Fruit fly (Drosophila melanogaster) whole organism, embryonic: ENCODE results near the gene CG14818.

Experiments
- BEAF-32 ChIP-seq: fragments of 200-800 bp; sonication (Bioruptor generic); optimal IDR thresholded peaks from 3 replicates; lab custom pipeline; 2017; ENCODE audit warnings: missing biosample characterization, missing genetic modification characterization, mild to moderate bottlenecking, moderate library complexity, missing genetic modification reagents
- CG10321 ChIP-seq: fragments of 200-800 bp; sonication (Bioruptor generic); IDR thresholded peaks from 2 replicates; pipeline ENCODE4 v1.3.6; 2022; ENCODE audit warnings: missing biosample characterization, missing genetic modification characterization
- CG11456 ChIP-seq: fragments of 200-800 bp; sonication (Bioruptor generic); IDR thresholded peaks from 3 replicates; pipeline ENCODE4 v1.3.6; 2022; ENCODE audit warnings: missing biosample characterization, missing genetic modification characterization
- CG11504 ChIP-seq: fragments of 200-800 bp; sonication (Bioruptor generic); optimal IDR thresholded peaks from 3 replicates; lab custom pipeline; 2019; ENCODE audit warnings: missing biosample characterization, mild to moderate bottlenecking, missing genetic modification characterization, moderate library complexity
- CG12769 ChIP-seq: fragments of 200-800 bp; sonication (Bioruptor generic); optimal IDR thresholded peaks from 2 replicates; lab custom pipeline; 2019; ENCODE audit warnings: missing biosample characterization, mild to moderate bottlenecking, missing genetic modification characterization, moderate library complexity
- CG16863 ChIP-seq: fragments of 200-800 bp; sonication (Bioruptor generic); optimal IDR thresholded peaks from 3 replicates; lab custom pipeline; 2016; ENCODE audit warnings: missing biosample characterization, missing genetic modification characterization
- CG2875 ChIP-seq: fragments of 200-800 bp; sonication (Bioruptor generic); optimal IDR thresholded peaks from 2 replicates; lab custom pipeline; 2017; ENCODE audit warnings: missing biosample characterization, mild to moderate bottlenecking, missing genetic modification characterization, missing genetic modification reagents
- CG31441 ChIP-seq: fragments of 200-800 bp; sonication (Bioruptor generic); IDR thresholded peaks from 2 replicates; pipeline ENCODE4 v1.3.6; 2022; ENCODE audit warnings: missing biosample characterization, missing genetic modification characterization
- CG33213 ChIP-seq: fragments of 200-800 bp; sonication (Bioruptor generic); optimal IDR thresholded peaks from 3 replicates; lab custom pipeline; 2016; ENCODE audit warnings: missing biosample characterization, missing genetic modification characterization
- CG3726 ChIP-seq: fragments of 200-800 bp; sonication (Bioruptor generic); IDR thresholded peaks from 3 replicates; pipeline ENCODE4, ENCODE4 v1.3.6; 2022; ENCODE audit warnings: missing biosample characterization, missing genetic modification characterization
- CG43689 ChIP-seq: fragments of 200-800 bp; sonication (Bioruptor generic); IDR thresholded peaks from 2 replicates; pipeline ENCODE4 v1.3.6; 2022; ENCODE audit warnings: missing biosample characterization, missing genetic modification characterization
- CG5245 ChIP-seq: fragments of 200-800 bp; sonication (Bioruptor generic); optimal IDR thresholded peaks from 3 replicates; lab custom pipeline; 2016; ENCODE audit warnings: missing biosample characterization, missing genetic modification characterization
- CG6272 ChIP-seq: fragments of 200-800 bp; sonication (Bioruptor generic); IDR thresholded peaks from 2 replicates; pipeline ENCODE4 v1.3.6; 2022; ENCODE audit warnings: missing biosample characterization, missing genetic modification characterization
- CG6689 ChIP-seq: fragments of 200-800 bp; sonication (Bioruptor generic); IDR thresholded peaks from 2 replicates; pipeline ENCODE4 v1.3.6; 2022; ENCODE audit warnings: missing biosample characterization, missing genetic modification characterization
- CG6791 ChIP-seq: fragments of 200-800 bp; sonication (Bioruptor generic); IDR thresholded peaks from 3 replicates; pipeline ENCODE4 v1.3.6; 2022; ENCODE audit warnings: missing biosample characterization, missing genetic modification characterization; ENCODE audit not compliant: partially characterized antibody
- CG6854 ChIP-seq: fragments of 200-800 bp; sonication (Bioruptor generic); optimal IDR thresholded peaks from 3 replicates; lab custom pipeline; 2017; ENCODE audit warnings: missing biosample characterization, mild to moderate bottlenecking, missing genetic modification characterization
- CG8924 ChIP-seq: fragments of 200-800 bp; optimal IDR thresholded peaks from 3 replicates; lab custom pipeline; 2019; ENCODE audit warnings: missing biosample characterization, mild to moderate bottlenecking, missing genetic modification characterization, moderate library complexity
- CG9876 ChIP-seq: fragments of 200-800 bp; sonication (Bioruptor generic); optimal IDR thresholded peaks from 2 replicates; lab custom pipeline; 2016; ENCODE audit warnings: missing biosample characterization, missing genetic modification characterization
- CHES-1-like ChIP-seq: fragments of 200-800 bp; sonication (Bioruptor generic); optimal IDR thresholded peaks from 2 replicates; lab custom pipeline; 2016; ENCODE audit warnings: missing biosample characterization, missing genetic modification characterization
- Camta ChIP-seq: fragments of 200-800 bp; sonication (Bioruptor generic); optimal IDR thresholded peaks from 2 replicates; lab custom pipeline; 2016; ENCODE audit warnings: missing biosample characterization, missing genetic modification characterization
- Dip2 ChIP-seq: fragments of 200-800 bp; sonication (Bioruptor generic); IDR thresholded peaks from 2 replicates; pipeline ENCODE4 v1.3.6; 2022; ENCODE audit warnings: missing biosample characterization, missing genetic modification characterization
- Doc2 ChIP-seq: fragments of 200-800 bp; sonication (Bioruptor generic); IDR thresholded peaks from 2 replicates; pipeline ENCODE4 v1.3.6; 2022; ENCODE audit warnings: missing biosample characterization, missing genetic modification characterization
- Doc3 ChIP-seq: fragments of 200-800 bp; sonication (Bioruptor generic); IDR thresholded peaks from 3 replicates; pipeline ENCODE4 v1.3.6; 2022; ENCODE audit warnings: missing biosample characterization, missing genetic modification characterization; ENCODE audit not compliant: partially characterized antibody
- Dref ChIP-seq: fragments of 200-800 bp; sonication (Bioruptor generic); IDR thresholded peaks from 2 replicates; pipeline ENCODE4 v1.3.6; 2022; ENCODE audit warnings: missing biosample characterization, missing genetic modification characterization
- Fer3 ChIP-seq: fragments of 200-800 bp; sonication (Bioruptor generic); optimal IDR thresholded peaks from 2 replicates; lab custom pipeline; 2018; ENCODE audit warnings: missing biosample characterization, mild to moderate bottlenecking, missing genetic modification characterization, moderate library complexity
- Gug ChIP-seq: fragments of 200-800 bp; sonication (Bioruptor generic); IDR thresholded peaks from 4 replicates; pipeline ENCODE4 v1.3.6; 2022; ENCODE audit warnings: missing biosample characterization, missing genetic modification characterization
- HHEX ChIP-seq: fragments of 200-800 bp; sonication (Bioruptor generic); optimal IDR thresholded peaks from 3 replicates; lab custom pipeline; 2017; ENCODE audit warnings: missing biosample characterization, mild to moderate bottlenecking, missing genetic modification characterization, missing genetic modification reagents
- Med ChIP-seq: fragments of 200-800 bp; sonication (Bioruptor generic); peaks from one replicate; lab custom pipeline; 2016; ENCODE audit warnings: missing biosample characterization, missing genetic modification characterization, mild to moderate bottlenecking, inconsistent platforms, moderate library complexity
- Rfx ChIP-seq: fragments of 200-800 bp; sonication (Bioruptor generic); IDR thresholded peaks from 2 replicates; pipeline ENCODE4 v1.3.6; 2022; ENCODE audit warnings: missing biosample characterization, missing genetic modification characterization
- Rx ChIP-seq: fragments of 200-800 bp; sonication (Bioruptor generic); IDR thresholded peaks from 2 replicates; pipeline ENCODE4 v1.3.6; 2022; ENCODE audit warnings: missing biosample characterization, missing genetic modification characterization
- Stat92E ChIP-seq, 3 experiments: fragments of >200 bp in 2 of 3; fragments of 200-800 bp in 1 of 3; sonication (Bioruptor generic) in 1 of 3; optimal IDR thresholded peaks; 2 replicates each; lab custom pipeline; 2017 to 2019; ENCODE audit warnings: missing biosample characterization in 3 of 3, missing genetic modification characterization in 3 of 3, mild to moderate bottlenecking in 1 of 3, moderate library complexity in 1 of 3
- YL-1 ChIP-seq: fragments of 200-800 bp; sonication (Bioruptor generic); optimal IDR thresholded peaks from 3 replicates; lab custom pipeline; 2017; ENCODE audit warnings: missing biosample characterization, mild to moderate bottlenecking, missing genetic modification characterization
- ab ChIP-seq: fragments of 200-800 bp; sonication (Bioruptor generic); optimal IDR thresholded peaks from 2 replicates; lab custom pipeline; 2016; ENCODE audit warnings: missing biosample characterization, missing genetic modification characterization
- amos ChIP-seq: fragments of 200-800 bp; sonication (Bioruptor generic); IDR thresholded peaks from 2 replicates; pipeline ENCODE4 v1.3.6; 2022; ENCODE audit warnings: missing biosample characterization, missing genetic modification characterization; ENCODE audit not compliant: partially characterized antibody
- ash1 ChIP-seq: fragments of 200-800 bp; sonication (Bioruptor generic); optimal IDR thresholded peaks from 2 replicates; lab custom pipeline; 2018; ENCODE audit warnings: missing biosample characterization, mild to moderate bottlenecking, missing genetic modification characterization
- ato ChIP-seq: fragments of 200-800 bp; sonication (Bioruptor generic); IDR thresholded peaks from 2 replicates; pipeline ENCODE4 v1.3.6; 2022; ENCODE audit warnings: missing biosample characterization, missing genetic modification characterization; ENCODE audit not compliant: partially characterized antibody
- az2 ChIP-seq: fragments of 200-800 bp; sonication (Bioruptor generic); optimal IDR thresholded peaks from 3 replicates; lab custom pipeline; 2016; ENCODE audit warnings: missing biosample characterization, missing genetic modification characterization
- cato ChIP-seq: fragments of 200-800 bp; sonication (Bioruptor generic); optimal IDR thresholded peaks from 2 replicates; lab custom pipeline; 2016; ENCODE audit warnings: missing biosample characterization, missing genetic modification characterization, borderline replicate concordance
- dati ChIP-seq: fragments of 200-800 bp; sonication (Bioruptor generic); IDR thresholded peaks from 2 replicates; pipeline ENCODE4 v1.3.6; 2022; ENCODE audit warnings: missing biosample characterization, missing genetic modification characterization
- dysf ChIP-seq: fragments of 200-800 bp; sonication (Bioruptor generic); IDR thresholded peaks from 3 replicates; pipeline ENCODE4 v1.3.6; 2022; ENCODE audit warnings: missing biosample characterization, missing genetic modification characterization
- jing ChIP-seq: fragments of 200-800 bp; sonication (Bioruptor generic); optimal IDR thresholded peaks from 2 replicates; lab custom pipeline; 2018; ENCODE audit warnings: missing biosample characterization, mild to moderate bottlenecking, missing genetic modification characterization
- klu ChIP-seq: fragments of 200-800 bp; sonication (Bioruptor generic); IDR thresholded peaks from 2 replicates; pipeline ENCODE4 v1.3.6; 2022; ENCODE audit warnings: missing biosample characterization, missing genetic modification characterization
- luna ChIP-seq: fragments of 200-800 bp; sonication (Bioruptor generic); optimal IDR thresholded peaks from 2 replicates; lab custom pipeline; 2016; ENCODE audit warnings: missing biosample characterization, missing genetic modification characterization
- mirr ChIP-seq: fragments of 200-800 bp; sonication (Bioruptor generic); optimal IDR thresholded peaks from 3 replicates; lab custom pipeline; 2018; ENCODE audit warnings: missing biosample characterization, mild to moderate bottlenecking, missing genetic modification characterization
- otp ChIP-seq: fragments of 200-800 bp; sonication (Bioruptor generic); IDR thresholded peaks from 3 replicates; pipeline ENCODE4, ENCODE4 v1.3.6; 2022; ENCODE audit warnings: missing biosample characterization, missing genetic modification characterization
- sd ChIP-seq: fragments of 200-800 bp; sonication (Bioruptor generic); optimal IDR thresholded peaks from 3 replicates; lab custom pipeline; 2018; ENCODE audit warnings: missing biosample characterization, mild to moderate bottlenecking, missing genetic modification characterization, moderate library complexity
- tap ChIP-seq: fragments of 200-800 bp; optimal IDR thresholded peaks from 3 replicates; lab custom pipeline; 2019; ENCODE audit warnings: missing biosample characterization, mild to moderate bottlenecking, missing genetic modification characterization, moderate library complexity
- tna ChIP-seq: fragments of 200-800 bp; sonication (Bioruptor generic); IDR thresholded peaks from 2 replicates; pipeline ENCODE4 v1.3.6; 2022; ENCODE audit warnings: missing biosample characterization, missing genetic modification characterization; ENCODE audit not compliant: partially characterized antibody
- vnd ChIP-seq: fragments of 200-800 bp; sonication (Bioruptor generic); IDR thresholded peaks from 3 replicates; pipeline ENCODE4 v1.3.6; 2022; ENCODE audit warnings: missing biosample characterization, missing genetic modification characterization; ENCODE audit not compliant: partially characterized antibody
- vvl ChIP-seq: fragments of 200-800 bp; sonication (Bioruptor generic); IDR thresholded peaks from 2 replicates; pipeline ENCODE4 v1.3.6; 2022; ENCODE audit warnings: missing biosample characterization, missing genetic modification characterization
- zfh2 ChIP-seq: fragments of 200-800 bp; sonication (Bioruptor generic); optimal IDR thresholded peaks from 2 replicates; lab custom pipeline; 2016; ENCODE audit warnings: missing biosample characterization, missing genetic modification characterization

The CG14818 gene

DNA sequence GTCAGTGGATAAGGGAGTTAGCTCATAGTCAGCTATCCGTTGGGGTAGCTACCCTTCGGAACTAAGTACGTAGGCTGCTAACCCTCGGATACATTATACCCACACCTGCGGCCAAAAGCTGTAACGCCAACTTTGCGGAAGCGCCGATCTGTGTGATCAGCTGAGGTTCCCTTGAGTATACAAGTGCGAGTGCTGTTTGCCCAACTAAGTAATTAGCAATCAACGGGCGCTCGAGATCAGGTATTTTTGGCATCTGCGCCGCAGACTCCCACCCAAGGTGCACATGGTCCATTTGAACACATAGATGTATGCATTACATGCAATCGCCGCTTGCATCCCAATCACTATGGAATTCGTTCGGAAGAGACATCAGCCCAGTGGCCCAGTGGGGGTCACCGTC, 25.5 kb downstream of the CG14818 start (continued):
- TF ChIP-seq Doc2 (GFP tag; lab: Robert Waterston, UW) (no peak), tap (tag; lab: Kevin White, UChicago) (no peak), CG3726 (GFP tag; lab: Robert Waterston, UW) (no peak), Dref (GFP tag; lab: Robert Waterston, UW) (no peak), CG31441 (GFP tag; lab: Robert Waterston, UW) (no peak), CG8924 (tag; lab: Kevin White, UChicago) (peak; percentile 13), CG5245 (no peak), vvl (GFP tag; lab: Robert Waterston, UW) (peak; percentile 50; the same call in 1 of the 2 replicates), dysf (GFP tag; lab: Robert Waterston, UW) (peak; percentile 65; the same call in 1 of the 3 replicates), dati (no peak), CG2875 (GFP tag; lab: Kevin White, UChicago) (peak; percentile 52), CG11456 (GFP tag; lab: Robert Waterston, UW) (peak; percentile 81), CG9876 (peak; percentile 37), Dip2 (GFP tag; lab: Robert Waterston, UW) (no peak), CG6689 (GFP tag; lab: Robert Waterston, UW) (peak; percentile 23; the same call in 1 of the 2 replicates), jing (GFP tag; lab: Kevin White, UChicago) (no peak), Rfx (GFP tag; lab: Robert Waterston, UW) (peak; percentile 80), CG43689 (GFP tag; lab: Robert Waterston, UW) (peak; percentile 60; the same call in 1 of the 2 replicates), Fer3 (tag; lab: Kevin White, UChicago) (peak; percentile 78), Stat92E (GFP tag; optimal IDR thresholded peaks at IDR 0.05; lab: Kevin White, UChicago) (no peak), CG10321 (GFP tag; lab: Robert Waterston, UW) (no peak), zfh2 (GFP tag; lab: Kevin White, UChicago) (no peak), klu (GFP tag; lab: Robert Waterston, UW) (peak; percentile 32; the same call in 1 of the 2 replicates), mirr (GFP tag; lab: Kevin White, UChicago) (peak; percentile 86), CG6854 (GFP tag; lab: Kevin White, UChicago) (peak; percentile 89), vnd (GFP tag; lab: Robert Waterston, UW) (no peak), HHEX (GFP tag; lab: Kevin White, UChicago) (peak; percentile 87), Camta (GFP tag; lab: Kevin White, UChicago) (peak; percentile 59), CG33213 (peak; percentile 64), amos (GFP tag; lab: Robert Waterston, UW) (no peak), CG12769 (tag; lab: Kevin White, UChicago) (peak; percentile 85), az2 (GFP tag; lab: Kevin White, UChicago) (no peak), luna (peak; percentile 77), CHES-1-like (peak; percentile 70), BEAF-32 (GFP tag; lab: Kevin White, UChicago) (no peak), sd (tag; lab: Kevin White, UChicago) (peak; percentile 56), Gug (no peak), ab (GFP tag; lab: Kevin White, UChicago) (no peak), Doc3 (GFP tag; lab: Robert Waterston, UW) (no peak), CG6791 (GFP tag; lab: Robert Waterston, UW) (no peak), ash1 (GFP tag; lab: Kevin White, UChicago) (peak; percentile 87), tna (GFP tag; lab: Robert Waterston, UW) (no peak), otp (GFP tag; lab: Robert Waterston, UW) (peak; percentile 59; the same call in 1 of the 3 replicates), ato (GFP tag; lab: Robert Waterston, UW) (no peak), cato (GFP tag; lab: Kevin White, UChicago) (no peak), CG6272 (GFP tag; lab: Robert Waterston, UW) (no peak), YL-1 (GFP tag; lab: Kevin White, UChicago) (peak; percentile 36), Rx (GFP tag; lab: Robert Waterston, UW) (no peak), Med (GFP tag; lab: Kevin White, UChicago) (peak; percentile 94), CG11504 (tag; lab: Kevin White, UChicago) (peak; percentile 30), CG16863 (GFP tag; lab: Kevin White, UChicago) (no peak)
